Worm (Caenorhabditis elegans): ENCODE data around the gene lsm-5.

lsm-5 gene

ce11 chrV:15577395-15577896 lies 7.3 kb downstream of the lsm-5 start, which contains the start of gene atx-3:
Gene atx-3 (minus strand): TSS chrV:15577445.
- no peak for TF ChIP-seq nhr-102 (tag; optimal IDR thresholded peaks at IDR 0.05)
- no peak for TF ChIP-seq ceh-32 (tag; optimal IDR thresholded peaks at IDR 0.05; ENCODE audit: poor library complexity)
- no peak for TF ChIP-seq egl-43 (GFP tag; IDR thresholded peaks at IDR 0.05)
- TF ChIP-seq spr-3 (GFP tag; optimal IDR thresholded peaks at IDR 0.05), result no peak
- no peak for TF ChIP-seq zfp-2 (tag; optimal IDR thresholded peaks at IDR 0.05)
- no peak for TF ChIP-seq zfp-3 (GFP tag; conservative IDR thresholded peaks at IDR 0.05)
- peak; percentile 4 for TF ChIP-seq hlh-30 (tag; optimal IDR thresholded peaks at IDR 0.05; ENCODE audit: insufficient read depth)
- no peak for TF ChIP-seq nhr-237 (tag; optimal IDR thresholded peaks at IDR 0.05)
- peak; percentile 37; the same call in 1 of the 2 replicates for TF ChIP-seq Y48G9A.11 (GFP tag; IDR thresholded peaks at IDR 0.05)
- TF ChIP-seq ztf-11 (tag; optimal IDR thresholded peaks at IDR 0.05), result no peak
- TF ChIP-seq gei-8 (GFP tag; optimal IDR thresholded peaks at IDR 0.05), result no peak

ce11 chrV:15578386-15578785 lies 8.2 kb downstream of the lsm-5 start, which contains the start of gene F28F8.9:
Gene F28F8.9 (minus strand): TSS chrV:15578673.
- TF ChIP-seq nhr-11 (tag; optimal IDR thresholded peaks at IDR 0.05) (no peak), nhr-41 (GFP tag; IDR thresholded peaks at IDR 0.05) (no peak), nhr-48 (tag; optimal IDR thresholded peaks at IDR 0.05) (no peak), lsy-2 (tag; optimal IDR thresholded peaks at IDR 0.05) (peak in 1 of 2 experiments; percentile 76), zip-2 (tag; optimal IDR thresholded peaks at IDR 0.05) (no peak), nhr-28 (tag; optimal IDR thresholded peaks at IDR 0.05) (no peak), zag-1 (tag; optimal IDR thresholded peaks at IDR 0.05) (no peak), ZK546.5 (tag; optimal IDR thresholded peaks at IDR 0.05) (no peak), nhr-6 (tag; optimal IDR thresholded peaks at IDR 0.05) (peak; percentile 21), T20F7.1 (GFP tag; optimal IDR thresholded peaks at IDR 0.05) (peak; percentile 95), aly-2 (tag; optimal IDR thresholded peaks at IDR 0.05) (no peak), mep-1 (tag; optimal IDR thresholded peaks at IDR 0.05) (no peak), nhr-102 (tag; optimal IDR thresholded peaks at IDR 0.05) (no peak), zip-11 (GFP tag; IDR thresholded peaks at IDR 0.05) (no peak), attf-4 (tag; optimal IDR thresholded peaks at IDR 0.05) (no peak), mxl-2 (GFP tag; conservative IDR thresholded peaks at IDR 0.05) (no peak), tag-97 (GFP tag; IDR thresholded peaks at IDR 0.05) (no peak), ZK337.2 (GFP tag; IDR thresholded peaks at IDR 0.05) (no peak), F26F4.8 (GFP tag; conservative IDR thresholded peaks at IDR 0.05) (no peak), ceh-20 (GFP tag; IDR thresholded peaks at IDR 0.05) (no peak), dpl-1 (GFP tag; optimal IDR thresholded peaks at IDR 0.05) (peak; percentile 89), hmg-1.1 (GFP tag; IDR thresholded peaks at IDR 0.05) (no peak), gei-8 (GFP tag; optimal IDR thresholded peaks at IDR 0.05) (no peak), unc-62 (GFP tag; optimal IDR thresholded peaks at IDR 0.05 in 1 of 2) (peak in 1 of 2 experiments; percentile 77), unc-62 (tag; optimal IDR thresholded peaks at IDR 0.05) (no peak), dmd-6 (GFP tag; IDR thresholded peaks at IDR 0.05) (no peak), R02D3.7 (tag; optimal IDR thresholded peaks at IDR 0.05) (peak; percentile 54), egl-27 (tag; optimal IDR thresholded peaks at IDR 0.05) (no peak), nhr-237 (tag; optimal IDR thresholded peaks at IDR 0.05) (no peak), D1046.2 (GFP tag; IDR thresholded peaks at IDR 0.05) (no peak), fkh-10 (GFP tag; optimal IDR thresholded peaks at IDR 0.05) (no peak), mdl-1 (tag; optimal IDR thresholded peaks at IDR 0.05) (no peak), ama-1 (optimal IDR thresholded peaks at IDR 0.05) (no peak), spr-1 (tag; optimal IDR thresholded peaks at IDR 0.05) (no peak), hlh-30 (tag; optimal IDR thresholded peaks at IDR 0.05; ENCODE audit: insufficient read depth) (peak; percentile 30), nhr-111 (GFP tag; optimal IDR thresholded peaks at IDR 0.05) (no peak), ceh-62 (tag; optimal IDR thresholded peaks at IDR 0.05) (no peak), lin-38 (GFP tag; IDR thresholded peaks at IDR 0.05) (peak; percentile 11; the same call in 1 of the 2 replicates), nhr-42 (GFP tag; IDR thresholded peaks at IDR 0.05) (no peak), jun-1 (tag; optimal IDR thresholded peaks at IDR 0.05) (no peak), aha-1 (tag) (no peak), Y48G9A.11 (GFP tag; IDR thresholded peaks at IDR 0.05) (no peak), skn-1 (tag; optimal IDR thresholded peaks at IDR 0.05) (no peak), mxl-3 (GFP tag; optimal IDR thresholded peaks at IDR 0.05) (no peak), ces-1 (GFP tag; optimal IDR thresholded peaks at IDR 0.05) (no peak)
